Fruit fly (Drosophila melanogaster): ENCODE results near the gene drl.

dm6 chr2L:19247245-19247644, 57.1 kb downstream of the drl start:
- no peak for TF ChIP-seq CG8478 (optimal IDR thresholded peaks at IDR 0.05)
- no peak for TF ChIP-seq CTCF (optimal IDR thresholded peaks at IDR 0.05)

All from S2 (cell line).